Fruit fly (Drosophila melanogaster) whole organism: ENCODE results near the gene ich.

ENCODE experiments used
- CG8478 ChIP-seq: fragments of >200 bp; optimal IDR thresholded peaks from 2 replicates; lab custom pipeline; 2018; ENCODE audit warnings: inconsistent platforms
- EcR ChIP-seq, 2 experiments: fragments of >200 bp; optimal IDR thresholded peaks; 2 replicates each; lab custom pipeline; 2017; ENCODE audit warnings: missing biosample characterization in 2 of 2, missing genetic modification characterization in 2 of 2, missing genetic modification reagents in 2 of 2
- pan ChIP-seq: fragments of >200 bp; optimal IDR thresholded peaks from 2 replicates; lab custom pipeline; 2017
- psq ChIP-seq: fragments of >200 bp; optimal IDR thresholded peaks from 2 replicates; lab custom pipeline; 2017

DNA sequence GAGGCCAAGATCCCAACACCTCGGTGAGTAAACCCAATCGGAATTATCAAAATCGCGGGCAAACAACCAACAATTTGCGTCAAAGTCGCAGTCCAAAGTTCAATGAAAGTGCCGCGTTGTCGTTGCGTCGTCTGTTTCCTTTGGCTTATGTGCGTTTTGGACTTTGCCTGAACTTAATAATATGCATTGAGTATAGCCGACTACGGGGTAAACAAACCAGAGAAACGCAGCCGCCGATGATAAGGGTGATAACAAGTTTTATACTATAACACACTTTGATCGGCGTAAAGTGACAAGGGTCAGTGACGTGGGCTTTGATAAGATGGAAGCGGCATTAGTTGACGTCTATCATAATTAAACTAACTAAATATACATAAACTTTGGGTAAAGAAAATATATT, 23.1 kb downstream of the ich start:
- no peak for TF ChIP-seq EcR (GFP tag; optimal IDR thresholded peaks at IDR 0.05; lab: Kevin White, UChicago)
- TF ChIP-seq CG8478 (lab: Kevin White, UChicago), result no peak
- TF ChIP-seq pan (lab: Kevin White, UChicago), result no peak
- no peak for TF ChIP-seq psq (lab: Kevin White, UChicago)
